Worm (Caenorhabditis elegans): ENCODE measurements around the gene fbxa-30.

DNA sequence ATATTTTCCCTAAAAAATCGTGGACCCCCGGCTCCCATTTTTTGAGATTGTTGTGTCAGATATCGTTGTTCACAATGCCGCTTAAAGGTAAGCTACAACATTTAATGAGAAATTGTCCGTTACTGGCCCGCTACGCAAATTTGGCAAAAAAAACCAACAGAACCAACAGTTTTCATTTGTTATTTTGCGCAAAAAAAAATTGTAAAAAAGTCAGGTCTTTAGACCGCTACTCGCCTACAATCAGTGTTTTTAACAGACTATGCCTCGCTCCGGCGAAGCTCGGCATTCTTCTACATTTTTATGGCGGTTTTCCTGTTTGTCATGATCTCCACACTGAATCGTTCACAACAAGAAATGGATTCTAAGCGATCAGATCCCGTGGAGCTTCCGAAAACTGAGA is 33.5 kb upstream of the fbxa-30 start, which contains the start of gene Y82E9BL.12:
- TF ChIP-seq tbx-2 (tag; optimal IDR thresholded peaks at IDR 0.05): no peak
- no peak for TF ChIP-seq C38D4.7 (GFP tag; optimal IDR thresholded peaks at IDR 0.05)

Data from whole organism, late embryonic.